Fruit fly (Drosophila melanogaster) whole organism, embryonic: ENCODE measurements around the gene E2f1.
A peak's percentile ranks its signal among the peaks of the same experiment; 100 is the strongest.

Source experiments
- BEAF-32 ChIP-seq: fragments of 200-800 bp; sonication (Bioruptor generic); optimal IDR thresholded peaks from 3 replicates; lab custom pipeline; 2017; ENCODE audit warnings: missing biosample characterization, missing genetic modification characterization, mild to moderate bottlenecking, moderate library complexity, missing genetic modification reagents
- Bgb ChIP-seq: fragments of 200-800 bp; sonication (Bioruptor generic); IDR thresholded peaks from 2 replicates; pipeline ENCODE4 v1.3.6; 2022; ENCODE audit warnings: missing biosample characterization, missing genetic modification characterization; ENCODE audit not compliant: partially characterized antibody
- BtbVII ChIP-seq: fragments of 200-800 bp; sonication (Bioruptor generic); optimal IDR thresholded peaks from 3 replicates; lab custom pipeline; 2017; ENCODE audit warnings: missing biosample characterization, mild to moderate bottlenecking, missing genetic modification characterization
- CG10209 ChIP-seq: fragments of 200-800 bp; sonication (Bioruptor generic); optimal IDR thresholded peaks from 3 replicates; lab custom pipeline; 2017; ENCODE audit warnings: missing biosample characterization, mild to moderate bottlenecking, missing genetic modification characterization, missing genetic modification reagents
- CG12236 ChIP-seq: fragments of 200-800 bp; sonication (Bioruptor generic); optimal IDR thresholded peaks from 2 replicates; lab custom pipeline; 2016; ENCODE audit warnings: missing biosample characterization, missing genetic modification characterization
- CG12744 ChIP-seq: fragments of 200-800 bp; sonication (Bioruptor generic); optimal IDR thresholded peaks from 2 replicates; lab custom pipeline; 2016; ENCODE audit warnings: missing biosample characterization, missing genetic modification characterization
- CG13123 ChIP-seq: fragments of 200-800 bp; sonication (Bioruptor generic); optimal IDR thresholded peaks from 2 replicates; lab custom pipeline; 2016; ENCODE audit warnings: missing biosample characterization, missing genetic modification characterization
- CG13296 ChIP-seq: fragments of 200-800 bp; sonication (Bioruptor generic); optimal IDR thresholded peaks from 3 replicates; lab custom pipeline; 2018; ENCODE audit warnings: missing biosample characterization, mild to moderate bottlenecking, missing genetic modification characterization
- CG14667 ChIP-seq: fragments of 200-800 bp; sonication (Bioruptor generic); IDR thresholded peaks from 2 replicates; pipeline ENCODE4 v1.3.6; 2022; ENCODE audit warnings: missing biosample characterization, missing genetic modification characterization
- CG1603 ChIP-seq: fragments of 200-800 bp; sonication (Bioruptor generic); optimal IDR thresholded peaks from 2 replicates; lab custom pipeline; 2019; ENCODE audit warnings: missing biosample characterization, mild to moderate bottlenecking, missing genetic modification characterization, moderate library complexity
- CG16815 ChIP-seq: fragments of 200-800 bp; sonication (Bioruptor generic); optimal IDR thresholded peaks from 3 replicates; lab custom pipeline; 2017; ENCODE audit warnings: missing biosample characterization, mild to moderate bottlenecking, missing genetic modification characterization
- CG18599 ChIP-seq: fragments of 200-800 bp; sonication (Bioruptor generic); optimal IDR thresholded peaks from 3 replicates; lab custom pipeline; 2017; ENCODE audit warnings: missing biosample characterization, missing genetic modification characterization, mild to moderate bottlenecking, moderate library complexity, missing genetic modification reagents
- CG2129 ChIP-seq: fragments of 200-800 bp; sonication (Bioruptor generic); IDR thresholded peaks from 2 replicates; pipeline ENCODE4 v1.3.6; 2022; ENCODE audit warnings: missing biosample characterization, missing genetic modification characterization; ENCODE audit not compliant: partially characterized antibody
- CG3163 ChIP-seq: fragments of 200-800 bp; sonication (Bioruptor generic); optimal IDR thresholded peaks from 3 replicates; lab custom pipeline; 2016; ENCODE audit warnings: missing biosample characterization, missing genetic modification characterization
- CG34224 ChIP-seq: fragments of 200-800 bp; sonication (Bioruptor generic); IDR thresholded peaks from 3 replicates; pipeline ENCODE4 v1.3.6; 2022; ENCODE audit warnings: missing biosample characterization, missing genetic modification characterization; ENCODE audit not compliant: partially characterized antibody
- CG9727 ChIP-seq: fragments of 200-800 bp; sonication (Bioruptor generic); optimal IDR thresholded peaks from 3 replicates; lab custom pipeline; 2017; ENCODE audit warnings: missing biosample characterization, mild to moderate bottlenecking, missing genetic modification characterization
- CTCF ChIP-seq: fragments of 200-800 bp; sonication (Bioruptor generic); optimal IDR thresholded peaks from 2 replicates; lab custom pipeline; 2017; ENCODE audit warnings: missing biosample characterization, mild to moderate bottlenecking, missing genetic modification characterization, moderate library complexity
- D ChIP-seq, 2 experiments: fragments of 200-800 bp in 1 of 2; fragments of >200 bp in 1 of 2; sonication (Bioruptor generic) in 1 of 2; optimal IDR thresholded peaks; 2 replicates in 1 of 2; 3 replicates in 1 of 2; lab custom pipeline; 2017; ENCODE audit warnings: mild to moderate bottlenecking in 1 of 2, missing biosample characterization in 1 of 2, missing genetic modification characterization in 1 of 2, missing genetic modification reagents in 1 of 2
- Dll ChIP-seq: fragments of 200-800 bp; sonication (Bioruptor generic); IDR thresholded peaks from 4 replicates; pipeline ENCODE4 v1.3.6; 2022; ENCODE audit warnings: missing biosample characterization, missing genetic modification characterization; ENCODE audit not compliant: partially characterized antibody
- Doc3 ChIP-seq: fragments of 200-800 bp; sonication (Bioruptor generic); IDR thresholded peaks from 3 replicates; pipeline ENCODE4 v1.3.6; 2022; ENCODE audit warnings: missing biosample characterization, missing genetic modification characterization; ENCODE audit not compliant: partially characterized antibody
- H2.0 ChIP-seq: fragments of 200-800 bp; sonication (Bioruptor generic); IDR thresholded peaks from 2 replicates; pipeline ENCODE4 v1.3.6; 2022; ENCODE audit warnings: missing biosample characterization, missing genetic modification characterization
- Lim3 ChIP-seq: fragments of 200-800 bp; sonication (Bioruptor generic); IDR thresholded peaks from 2 replicates; pipeline ENCODE4 v1.3.6; 2022; ENCODE audit warnings: missing biosample characterization, missing genetic modification characterization
- MBD-R2 ChIP-seq: fragments of 200-800 bp; sonication (Bioruptor generic); IDR thresholded peaks from 2 replicates; pipeline ENCODE4 v1.3.6; 2022; ENCODE audit warnings: missing biosample characterization, missing genetic modification characterization
- NC2α ChIP-seq: fragments of 200-800 bp; sonication (Bioruptor generic); optimal IDR thresholded peaks from 2 replicates; lab custom pipeline; 2016; ENCODE audit warnings: missing biosample characterization, missing genetic modification characterization
- Sry-δ ChIP-seq: fragments of 200-800 bp; sonication (Bioruptor generic); optimal IDR thresholded peaks from 2 replicates; lab custom pipeline; 2016; ENCODE audit warnings: missing biosample characterization, missing genetic modification characterization
- Taf1 ChIP-seq: fragments of 200-800 bp; sonication (Bioruptor generic); IDR thresholded peaks from 2 replicates; pipeline ENCODE4 v1.3.6; 2022; ENCODE audit warnings: missing biosample characterization, missing genetic modification characterization
- Tbp ChIP-seq: fragments of >200 bp; optimal IDR thresholded peaks from 2 replicates; lab custom pipeline; 2018; ENCODE audit warnings: missing biosample characterization, missing genetic modification characterization
- Xrp1 ChIP-seq: fragments of 200-800 bp; sonication (Bioruptor generic); IDR thresholded peaks from 2 replicates; pipeline ENCODE4 v1.3.6; 2022; ENCODE audit warnings: missing biosample characterization, missing genetic modification characterization
- ato ChIP-seq: fragments of 200-800 bp; sonication (Bioruptor generic); IDR thresholded peaks from 2 replicates; pipeline ENCODE4 v1.3.6; 2022; ENCODE audit warnings: missing biosample characterization, missing genetic modification characterization; ENCODE audit not compliant: partially characterized antibody
- chif ChIP-seq, 2 experiments: fragments of 200-800 bp; sonication (Bioruptor generic); optimal IDR thresholded peaks; 3 replicates each; lab custom pipeline; 2016; ENCODE audit warnings: missing biosample characterization in 2 of 2, missing genetic modification characterization in 2 of 2
- chm ChIP-seq: fragments of 200-800 bp; sonication (Bioruptor generic); IDR thresholded peaks from 2 replicates; pipeline ENCODE4 v1.3.6; 2022; ENCODE audit warnings: missing biosample characterization, missing genetic modification characterization
- ci ChIP-seq: fragments of 200-800 bp; sonication (Bioruptor generic); IDR thresholded peaks from 3 replicates; pipeline ENCODE4 v1.3.6; 2022; ENCODE audit warnings: missing biosample characterization, missing genetic modification characterization
- dmrt99B ChIP-seq: fragments of 200-800 bp; sonication (Bioruptor generic); optimal IDR thresholded peaks from 2 replicates; lab custom pipeline; 2018; ENCODE audit warnings: missing biosample characterization, mild to moderate bottlenecking, missing genetic modification characterization, moderate library complexity
- gfzf ChIP-seq: fragments of 200-800 bp; sonication (Bioruptor generic); optimal IDR thresholded peaks from 2 replicates; lab custom pipeline; 2016; ENCODE audit warnings: missing biosample characterization, mild to moderate bottlenecking, missing genetic modification characterization, moderate library complexity
- gsb ChIP-seq: fragments of 200-800 bp; sonication (Bioruptor generic); IDR thresholded peaks from 2 replicates; pipeline ENCODE4 v1.3.6; 2022; ENCODE audit warnings: missing biosample characterization, missing genetic modification characterization
- gt ChIP-seq: fragments of 200-800 bp; sonication (Bioruptor generic); IDR thresholded peaks from 2 replicates; pipeline ENCODE4 v1.3.6; 2022; ENCODE audit warnings: missing biosample characterization, missing genetic modification characterization
- h ChIP-seq: fragments of >200 bp; optimal IDR thresholded peaks from 2 replicates; lab custom pipeline; 2017
- inv ChIP-seq: fragments of 200-800 bp; sonication (Bioruptor generic); IDR thresholded peaks from 2 replicates; pipeline ENCODE4 v1.3.6; 2022; ENCODE audit warnings: missing biosample characterization, missing genetic modification characterization; ENCODE audit not compliant: partially characterized antibody
- jumu ChIP-seq: fragments of 200-800 bp; sonication (Bioruptor generic); optimal IDR thresholded peaks from 3 replicates; lab custom pipeline; 2016; ENCODE audit warnings: missing biosample characterization, missing genetic modification characterization
- otp ChIP-seq: fragments of 200-800 bp; sonication (Bioruptor generic); IDR thresholded peaks from 3 replicates; pipeline ENCODE4, ENCODE4 v1.3.6; 2022; ENCODE audit warnings: missing biosample characterization, missing genetic modification characterization
- pb ChIP-seq: fragments of 200-800 bp; sonication (Bioruptor generic); optimal IDR thresholded peaks from 3 replicates; lab custom pipeline; 2016; ENCODE audit warnings: missing biosample characterization, missing genetic modification characterization
- ranshi ChIP-seq: fragments of 200-800 bp; sonication (Bioruptor generic); IDR thresholded peaks from 2 replicates; pipeline ENCODE4 v1.3.6; 2022; ENCODE audit warnings: missing biosample characterization, missing genetic modification characterization
- row ChIP-seq: fragments of 200-800 bp; sonication (Bioruptor generic); IDR thresholded peaks from 3 replicates; pipeline ENCODE4 v1.3.6; 2022; ENCODE audit warnings: missing biosample characterization, missing genetic modification characterization
- schlank ChIP-seq: fragments of 200-800 bp; sonication (Bioruptor generic); optimal IDR thresholded peaks from 2 replicates; lab custom pipeline; 2018; ENCODE audit warnings: missing biosample characterization, mild to moderate bottlenecking, missing genetic modification characterization
- sens ChIP-seq: fragments of 200-800 bp; sonication (Bioruptor generic); peaks from one replicate; lab custom pipeline; 2016; ENCODE audit warnings: missing biosample characterization, missing genetic modification characterization
- shn ChIP-seq: fragments of 200-800 bp; sonication (Bioruptor generic); optimal IDR thresholded peaks from 3 replicates; lab custom pipeline; 2016; ENCODE audit warnings: missing biosample characterization, missing genetic modification characterization
- sisA ChIP-seq: fragments of 200-800 bp; sonication (Bioruptor generic); IDR thresholded peaks from 2 replicates; pipeline ENCODE4 v1.3.6; 2022; ENCODE audit warnings: missing biosample characterization, missing genetic modification characterization
- slbo ChIP-seq: fragments of 200-800 bp; sonication (Bioruptor generic); IDR thresholded peaks from 2 replicates; pipeline ENCODE4 v1.3.6; 2022; ENCODE audit warnings: missing biosample characterization, missing genetic modification characterization
- sob ChIP-seq: fragments of 200-800 bp; sonication (Bioruptor generic); IDR thresholded peaks from 2 replicates; pipeline ENCODE4 v1.3.6; 2022; ENCODE audit warnings: missing biosample characterization, missing genetic modification characterization
- ssp ChIP-seq: fragments of 200-800 bp; sonication (Bioruptor generic); IDR thresholded peaks from 2 replicates; pipeline ENCODE4 v1.3.6; 2022; ENCODE audit warnings: missing biosample characterization, missing genetic modification characterization
- wek ChIP-seq: fragments of 200-800 bp; sonication (Bioruptor generic); optimal IDR thresholded peaks from 3 replicates; lab custom pipeline; 2018; ENCODE audit warnings: missing biosample characterization, mild to moderate bottlenecking, missing genetic modification characterization, moderate library complexity
- zfh2 ChIP-seq: fragments of 200-800 bp; sonication (Bioruptor generic); optimal IDR thresholded peaks from 2 replicates; lab custom pipeline; 2016; ENCODE audit warnings: missing biosample characterization, missing genetic modification characterization

Gene E2f1

dm6 chr3R:21691114-21691513 is 30.4 kb upstream of the E2f1 start (continued):
- TF ChIP-seq CG9727 (GFP tag; lab: Kevin White, UChicago): no peak
- TF ChIP-seq otp: no peak
- no peak for TF ChIP-seq ranshi (GFP tag; lab: Robert Waterston, UW)
- no peak for TF ChIP-seq Lim3 (GFP tag; lab: Robert Waterston, UW)
- TF ChIP-seq Taf1 (GFP tag; lab: Robert Waterston, UW): no peak
- TF ChIP-seq CTCF (GFP tag; lab: Kevin White, UChicago): no peak
- TF ChIP-seq slbo (GFP tag; lab: Robert Waterston, UW): no peak
- no peak for TF ChIP-seq ssp (GFP tag; lab: Robert Waterston, UW)
- peak; percentile 40; the same call in 1 of the 3 replicates for TF ChIP-seq Doc3
- TF ChIP-seq CG2129 (GFP tag; lab: Robert Waterston, UW): 0 out of 2 replicates have a peak, but pooled peaks have one; percentile 20
- no peak for TF ChIP-seq gfzf (GFP tag; lab: Kevin White, UChicago)
- no peak for TF ChIP-seq zfh2 (GFP tag; lab: Kevin White, UChicago)
- TF ChIP-seq gsb (GFP tag; lab: Robert Waterston, UW): no peak
- TF ChIP-seq h (lab: Kevin White, UChicago): no peak
- TF ChIP-seq CG1603: peak; percentile 29
- no peak for TF ChIP-seq chm
- TF ChIP-seq CG12744: no peak
- TF ChIP-seq dmrt99B (tag; lab: Kevin White, UChicago): no peak
- no peak for TF ChIP-seq chif (GFP tag; optimal IDR thresholded peaks at IDR 0.05; lab: Kevin White, UChicago)
- TF ChIP-seq inv (GFP tag; lab: Robert Waterston, UW): no peak
- TF ChIP-seq CG14667: no peak
- no peak for TF ChIP-seq BtbVII (GFP tag; lab: Kevin White, UChicago)
- no peak for TF ChIP-seq pb (GFP tag; lab: Kevin White, UChicago)
- TF ChIP-seq D (optimal IDR thresholded peaks at IDR 0.05; lab: Kevin White, UChicago): no peak
- TF ChIP-seq D (GFP tag; optimal IDR thresholded peaks at IDR 0.05; lab: Kevin White, UChicago): no peak
- 0 out of 3 replicates have a peak, but pooled peaks have one; percentile 22 for TF ChIP-seq row (GFP tag; lab: Robert Waterston, UW)
- no peak for TF ChIP-seq sisA
- TF ChIP-seq CG13123 (GFP tag; lab: Kevin White, UChicago): no peak
- TF ChIP-seq shn (GFP tag; lab: Kevin White, UChicago): no peak
- TF ChIP-seq CG12236 (GFP tag; lab: Kevin White, UChicago): no peak
- no peak for TF ChIP-seq sob (GFP tag; lab: Robert Waterston, UW)
- no peak for TF ChIP-seq Xrp1 (GFP tag; lab: Robert Waterston, UW)
- no peak for TF ChIP-seq H2.0
- no peak for TF ChIP-seq CG16815 (GFP tag; lab: Kevin White, UChicago)
- TF ChIP-seq CG34224 (GFP tag; lab: Robert Waterston, UW): no peak
- TF ChIP-seq BEAF-32 (GFP tag; lab: Kevin White, UChicago): peak; percentile 20
- TF ChIP-seq Dll (GFP tag; lab: Robert Waterston, UW): peak; percentile 73
- TF ChIP-seq gt: no peak
- no peak for TF ChIP-seq CG10209 (GFP tag; lab: Kevin White, UChicago)
- TF ChIP-seq CG13296 (GFP tag; lab: Kevin White, UChicago): no peak
- no peak for TF ChIP-seq jumu (GFP tag; lab: Kevin White, UChicago)
- TF ChIP-seq CG18599 (GFP tag; lab: Kevin White, UChicago): no peak
- TF ChIP-seq CG3163 (GFP tag; lab: Kevin White, UChicago): no peak
- no peak for TF ChIP-seq Bgb
- TF ChIP-seq wek (GFP tag; lab: Kevin White, UChicago): no peak
- no peak for TF ChIP-seq NC2α
- TF ChIP-seq ato (GFP tag; lab: Robert Waterston, UW): no peak
- TF ChIP-seq Tbp (GFP tag; lab: Kevin White, UChicago): no peak
- no peak for TF ChIP-seq MBD-R2 (GFP tag; lab: Robert Waterston, UW)
- TF ChIP-seq ci: no peak
- no peak for TF ChIP-seq schlank (tag; lab: Kevin White, UChicago)
- peak; percentile 50 for TF ChIP-seq sens (GFP tag; lab: Kevin White, UChicago)
- TF ChIP-seq Sry-δ (GFP tag; lab: Kevin White, UChicago): no peak
